Fruit fly (Drosophila melanogaster) whole organism, prepupa: ENCODE measurements around the gene Mip.

Experiments
- CG11294 ChIP-seq: fragments of 200-800 bp; sonication (Bioruptor generic); IDR thresholded peaks from 2 replicates; pipeline ENCODE4 v1.3.6; 2022; ENCODE audit warnings: missing biosample characterization, missing genetic modification characterization
- CG11762 ChIP-seq: fragments of 200-800 bp; sonication (Bioruptor generic); optimal IDR thresholded peaks from 3 replicates; lab custom pipeline; 2016; ENCODE audit warnings: missing biosample characterization, missing genetic modification characterization; ENCODE audit not compliant: insufficient read depth
- CG11902 ChIP-seq: fragments of 200-800 bp; sonication (Bioruptor generic); optimal IDR thresholded peaks from 3 replicates; lab custom pipeline; 2016; ENCODE audit warnings: missing biosample characterization, missing genetic modification characterization
- CG15336 ChIP-seq: fragments of 200-800 bp; sonication (Bioruptor generic); IDR thresholded peaks from 2 replicates; pipeline ENCODE4 v1.3.6; 2022; ENCODE audit warnings: missing biosample characterization, missing genetic modification characterization
- CG1621 ChIP-seq: fragments of 200-800 bp; sonication (Bioruptor generic); optimal IDR thresholded peaks from 3 replicates; lab custom pipeline; 2018; ENCODE audit warnings: missing biosample characterization, mild to moderate bottlenecking, missing genetic modification characterization
- CG16779 ChIP-seq: fragments of 200-800 bp; sonication (Bioruptor generic); optimal IDR thresholded peaks from 3 replicates; lab custom pipeline; 2017; ENCODE audit warnings: missing biosample characterization, mild to moderate bottlenecking, missing genetic modification characterization
- CG3032 ChIP-seq: fragments of 200-800 bp; optimal IDR thresholded peaks from 2 replicates; lab custom pipeline; 2019; ENCODE audit warnings: missing biosample characterization, mild to moderate bottlenecking, missing genetic modification characterization, moderate library complexity
- CG31627 ChIP-seq: fragments of 200-800 bp; sonication (Bioruptor generic); optimal IDR thresholded peaks from 3 replicates; lab custom pipeline; 2016; ENCODE audit warnings: missing biosample characterization, missing genetic modification characterization
- CG32006 ChIP-seq: fragments of 200-800 bp; sonication (Bioruptor generic); optimal IDR thresholded peaks from 3 replicates; lab custom pipeline; 2017; ENCODE audit warnings: missing biosample characterization, mild to moderate bottlenecking, missing genetic modification characterization
- CG3919 ChIP-seq: fragments of 200-800 bp; sonication (Bioruptor generic); optimal IDR thresholded peaks from 3 replicates; lab custom pipeline; 2016; ENCODE audit warnings: missing biosample characterization, missing genetic modification characterization
- CG4318 ChIP-seq: fragments of 200-800 bp; sonication (Bioruptor generic); optimal IDR thresholded peaks from 3 replicates; lab custom pipeline; 2017; ENCODE audit warnings: missing biosample characterization, mild to moderate bottlenecking, missing genetic modification characterization
- CG6163 ChIP-seq: fragments of 200-800 bp; sonication (Bioruptor generic); IDR thresholded peaks from 3 replicates; pipeline ENCODE4 v1.3.6; 2022; ENCODE audit warnings: missing biosample characterization, missing genetic modification characterization
- CG6792 ChIP-seq: fragments of 200-800 bp; sonication (Bioruptor generic); optimal IDR thresholded peaks from 3 replicates; lab custom pipeline; 2016; ENCODE audit warnings: missing biosample characterization, missing genetic modification characterization
- CG6808 ChIP-seq: fragments of 200-800 bp; sonication (Bioruptor generic); optimal IDR thresholded peaks from 3 replicates; lab custom pipeline; 2017; ENCODE audit warnings: missing biosample characterization, missing genetic modification characterization, mild to moderate bottlenecking, moderate library complexity, missing genetic modification reagents
- CG6854 ChIP-seq: fragments of 200-800 bp; sonication (Bioruptor generic); optimal IDR thresholded peaks from 2 replicates; lab custom pipeline; 2017; ENCODE audit warnings: missing biosample characterization, mild to moderate bottlenecking, missing genetic modification characterization
- CG8119 ChIP-seq: fragments of 200-800 bp; sonication (Bioruptor generic); IDR thresholded peaks from 3 replicates; pipeline ENCODE4 v1.3.6; 2022; ENCODE audit warnings: missing biosample characterization, missing genetic modification characterization
- CG8319 ChIP-seq: fragments of 200-800 bp; sonication (Bioruptor generic); optimal IDR thresholded peaks from 3 replicates; lab custom pipeline; 2016; ENCODE audit warnings: missing biosample characterization, missing genetic modification characterization
- CG8632 ChIP-seq: fragments of 200-800 bp; sonication (Bioruptor generic); optimal IDR thresholded peaks from 3 replicates; lab custom pipeline; 2016; ENCODE audit warnings: missing biosample characterization, missing genetic modification characterization
- Eip75B ChIP-seq: fragments of 200-800 bp; sonication (Bioruptor generic); optimal IDR thresholded peaks from 3 replicates; lab custom pipeline; 2016; ENCODE audit warnings: missing biosample characterization, missing genetic modification characterization
- Eip78C ChIP-seq: fragments of 200-800 bp; sonication (Bioruptor generic); peaks from one replicate; lab custom pipeline; 2016; ENCODE audit warnings: missing biosample characterization, missing genetic modification characterization
- Ets96B ChIP-seq: fragments of 200-800 bp; optimal IDR thresholded peaks from 2 replicates; lab custom pipeline; 2019; ENCODE audit warnings: missing biosample characterization, mild to moderate bottlenecking, missing genetic modification characterization, moderate library complexity
- Hr4 ChIP-seq: fragments of 200-800 bp; sonication (Bioruptor generic); optimal IDR thresholded peaks from 3 replicates; lab custom pipeline; 2016; ENCODE audit warnings: missing biosample characterization, missing genetic modification characterization
- Lpt ChIP-seq: fragments of 200-800 bp; sonication (Bioruptor generic); optimal IDR thresholded peaks from 3 replicates; lab custom pipeline; 2016; ENCODE audit warnings: missing biosample characterization, missing genetic modification characterization
- OdsH ChIP-seq: fragments of 200-800 bp; sonication (Bioruptor generic); optimal IDR thresholded peaks from 3 replicates; lab custom pipeline; 2016; ENCODE audit warnings: missing biosample characterization, missing genetic modification characterization
- Smox ChIP-seq: fragments of 200-800 bp; sonication (Bioruptor generic); optimal IDR thresholded peaks from 3 replicates; lab custom pipeline; 2016; ENCODE audit warnings: missing biosample characterization, missing genetic modification characterization
- Sox102F ChIP-seq: fragments of 200-800 bp; sonication (Bioruptor generic); optimal IDR thresholded peaks from 2 replicates; lab custom pipeline; 2016; ENCODE audit warnings: missing biosample characterization, mild to moderate bottlenecking, missing genetic modification characterization
- Sox14 ChIP-seq: fragments of 200-800 bp; sonication (Bioruptor generic); optimal IDR thresholded peaks from 3 replicates; lab custom pipeline; 2016; ENCODE audit warnings: missing biosample characterization, missing genetic modification characterization
- Sox15 ChIP-seq: fragments of 200-800 bp; sonication (Bioruptor generic); optimal IDR thresholded peaks from 3 replicates; lab custom pipeline; 2016; ENCODE audit warnings: missing biosample characterization, missing genetic modification characterization
- achi ChIP-seq: fragments of 200-800 bp; sonication (Bioruptor generic); optimal IDR thresholded peaks from 3 replicates; lab custom pipeline; 2016; ENCODE audit warnings: missing biosample characterization, missing genetic modification characterization
- acj6 ChIP-seq: fragments of 200-800 bp; sonication (Bioruptor generic); optimal IDR thresholded peaks from 3 replicates; lab custom pipeline; 2016; ENCODE audit warnings: missing biosample characterization, missing genetic modification characterization
- cyc ChIP-seq: fragments of 200-800 bp; sonication (Bioruptor generic); optimal IDR thresholded peaks from 3 replicates; lab custom pipeline; 2016; ENCODE audit warnings: missing biosample characterization, missing genetic modification characterization
- dac ChIP-seq: fragments of 200-800 bp; sonication (Bioruptor generic); optimal IDR thresholded peaks from 2 replicates; lab custom pipeline; 2017; ENCODE audit warnings: missing biosample characterization, mild to moderate bottlenecking, missing genetic modification characterization
- dsx ChIP-seq: fragments of 200-800 bp; optimal IDR thresholded peaks from 3 replicates; lab custom pipeline; 2019; ENCODE audit warnings: missing biosample characterization, mild to moderate bottlenecking, missing genetic modification characterization, moderate library complexity; ENCODE audit not compliant: poor library complexity, severe bottlenecking
- eg ChIP-seq: fragments of 200-800 bp; sonication (Bioruptor generic); IDR thresholded peaks from 3 replicates; pipeline ENCODE4 v1.3.6; 2022; ENCODE audit warnings: missing biosample characterization, missing genetic modification characterization
- esn ChIP-seq: fragments of 200-800 bp; sonication (Bioruptor generic); optimal IDR thresholded peaks from 2 replicates; lab custom pipeline; 2016; ENCODE audit warnings: missing biosample characterization, mild to moderate bottlenecking, missing genetic modification characterization, moderate library complexity
- fd59A ChIP-seq: fragments of 200-800 bp; sonication (Bioruptor generic); optimal IDR thresholded peaks from 2 replicates; lab custom pipeline; 2017; ENCODE audit warnings: missing biosample characterization, mild to moderate bottlenecking, missing genetic modification characterization, missing genetic modification reagents
- fd85E ChIP-seq: fragments of 200-800 bp; sonication (Bioruptor generic); optimal IDR thresholded peaks from 3 replicates; lab custom pipeline; 2016; ENCODE audit warnings: missing biosample characterization, missing genetic modification characterization
- fkh ChIP-seq: fragments of 200-800 bp; sonication (Bioruptor generic); optimal IDR thresholded peaks from 3 replicates; lab custom pipeline; 2017; ENCODE audit warnings: missing biosample characterization, mild to moderate bottlenecking, missing genetic modification characterization, moderate library complexity
- lz ChIP-seq: fragments of 200-800 bp; sonication (Bioruptor generic); optimal IDR thresholded peaks from 3 replicates; lab custom pipeline; 2016; ENCODE audit warnings: missing biosample characterization, missing genetic modification characterization
- net ChIP-seq: fragments of 200-800 bp; sonication (Bioruptor generic); optimal IDR thresholded peaks from 3 replicates; lab custom pipeline; 2016; ENCODE audit warnings: missing biosample characterization, missing genetic modification characterization
- pdm3 ChIP-seq: fragments of 200-800 bp; sonication (Bioruptor generic); optimal IDR thresholded peaks from 3 replicates; lab custom pipeline; 2016; ENCODE audit warnings: missing biosample characterization, missing genetic modification characterization
- salr ChIP-seq, 2 experiments: fragments of 200-800 bp; sonication (Bioruptor generic); optimal IDR thresholded peaks; 3 replicates each; lab custom pipeline; 2016 to 2018; ENCODE audit warnings: missing biosample characterization in 2 of 2, missing genetic modification characterization in 2 of 2, mild to moderate bottlenecking in 1 of 2
- ss ChIP-seq, 2 experiments: fragments of 200-800 bp; sonication (Bioruptor generic); optimal IDR thresholded peaks; 2 replicates in 1 of 2; 3 replicates in 1 of 2; lab custom pipeline; 2017 to 2018; ENCODE audit warnings: mild to moderate bottlenecking in 2 of 2, missing biosample characterization in 2 of 2, missing genetic modification characterization in 2 of 2, moderate library complexity in 1 of 2
- topi ChIP-seq: fragments of 200-800 bp; sonication (Bioruptor generic); optimal IDR thresholded peaks from 3 replicates; lab custom pipeline; 2016; ENCODE audit warnings: missing biosample characterization, missing genetic modification characterization
- vri ChIP-seq: fragments of 200-800 bp; sonication (Bioruptor generic); optimal IDR thresholded peaks from 3 replicates; lab custom pipeline; 2016; ENCODE audit warnings: missing biosample characterization, mild to moderate bottlenecking, missing genetic modification characterization

Mip gene

DNA sequence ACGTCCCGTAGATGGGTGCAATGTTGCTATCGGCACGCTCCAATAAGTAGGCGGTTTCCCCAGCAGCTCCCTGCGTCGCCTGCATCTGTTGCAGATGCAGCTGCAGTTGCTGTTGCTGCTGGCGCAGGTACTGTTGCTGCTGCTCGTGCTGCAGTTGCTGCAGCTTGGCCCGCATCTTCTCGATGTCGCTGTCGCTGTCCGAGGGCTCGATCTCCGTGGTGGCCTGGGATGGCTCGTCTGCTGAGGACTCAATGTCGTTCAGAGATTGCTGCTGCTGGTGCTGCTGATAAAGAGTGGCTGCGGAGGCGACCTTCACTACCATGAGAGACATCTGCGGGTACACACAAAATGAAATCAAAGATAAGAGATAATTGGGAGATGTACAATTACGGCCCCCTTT lies 32.5 kb upstream of the Mip start:
- TF ChIP-seq CG4318 (GFP tag; lab: Kevin White, UChicago) (no peak), CG3032 (no peak), ss (GFP tag; optimal IDR thresholded peaks at IDR 0.05; lab: Kevin White, UChicago) (peak in 1 of 2 experiments; percentile 86), dsx (GFP tag; lab: Kevin White, UChicago) (no peak), CG6163 (no peak), CG8319 (no peak), CG11294 (GFP tag; lab: Robert Waterston, UW) (no peak), CG6792 (GFP tag; lab: Kevin White, UChicago) (no peak)
- TF ChIP-seq, all 60 proteins: peak for 1

DNA sequence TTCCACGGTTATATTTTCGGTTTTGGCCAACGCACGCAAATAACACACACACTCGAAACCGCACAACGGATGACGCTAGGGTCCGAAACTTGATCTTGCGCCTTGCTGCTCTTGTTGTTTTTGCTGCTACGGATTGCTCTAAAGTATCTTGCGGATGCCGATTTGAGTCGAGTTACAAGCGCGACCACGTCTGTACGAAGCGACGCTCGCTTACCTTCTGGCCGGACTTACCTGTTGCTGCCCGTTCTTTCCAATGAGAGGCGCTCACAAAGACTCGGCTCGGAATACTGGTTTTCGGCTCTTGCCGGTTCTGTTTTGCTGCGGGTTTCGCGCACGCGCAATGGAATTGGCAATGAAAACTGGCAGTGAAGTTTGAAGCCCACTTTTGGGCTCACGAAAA lies 29.8 kb upstream of the Mip start, which contains the start of gene Cad74A:
Gene Cad74A, minus strand, starts transcription at position 220 of the 400 bp plus-strand sequence.
- TF ChIP-seq eg (peak; percentile 52; the same call in 2 of the 3 replicates), fd85E (GFP tag; lab: Kevin White, UChicago) (no peak), CG32006 (GFP tag; lab: Kevin White, UChicago) (no peak), Eip75B (GFP tag; lab: Kevin White, UChicago) (peak; percentile 18), Eip78C (GFP tag; lab: Kevin White, UChicago) (peak; percentile 86), CG6854 (GFP tag; lab: Kevin White, UChicago) (no peak), Ets96B (tag; lab: Kevin White, UChicago) (no peak), CG15336 (GFP tag; lab: Robert Waterston, UW) (peak; percentile 55; the same call in 1 of the 2 replicates), CG8632 (GFP tag; lab: Kevin White, UChicago) (no peak), fkh (peak; percentile 8), OdsH (no peak), CG8119 (peak; percentile 51; the same call in 2 of the 3 replicates), CG6163 (peak; percentile 51; the same call in 2 of the 3 replicates), Lpt (peak; percentile 32), CG8319 (no peak), ss (GFP tag; optimal IDR thresholded peaks at IDR 0.05; lab: Kevin White, UChicago) (peak in 1 of 2 experiments; percentile 46), CG3919 (GFP tag; lab: Kevin White, UChicago) (no peak), CG1621 (tag; lab: Kevin White, UChicago) (peak; percentile 91), dac (no peak)
- TF ChIP-seq, all 60 proteins: peak for 10

DNA sequence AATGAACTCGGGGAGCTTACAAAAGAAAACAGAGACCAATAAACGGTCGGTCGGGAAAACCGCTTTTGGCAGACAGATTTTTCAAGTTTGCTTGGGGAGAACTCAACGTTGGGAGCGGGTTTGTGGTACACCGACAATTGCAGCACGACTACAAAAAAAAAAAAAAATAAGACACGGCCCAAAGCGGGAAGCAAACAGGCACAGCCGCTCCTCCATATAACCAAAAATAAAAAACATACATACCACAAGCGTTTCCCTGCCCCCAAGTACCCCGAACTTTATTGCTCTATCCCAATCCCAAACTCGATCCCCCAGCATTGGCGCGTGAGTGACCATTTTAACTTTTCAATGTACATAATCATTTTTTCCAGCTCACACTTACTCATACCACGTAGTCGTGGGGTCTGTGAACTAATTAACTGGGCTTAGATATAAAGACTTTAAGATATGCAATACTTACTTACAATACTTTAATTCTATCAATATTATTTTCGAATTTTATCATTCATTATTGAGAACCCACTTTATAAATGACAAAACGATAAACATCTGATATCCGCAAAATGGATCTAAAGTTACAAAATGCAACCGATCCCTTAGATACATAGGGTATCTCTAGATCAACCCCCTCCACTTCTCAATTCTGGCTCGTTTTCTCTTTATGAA lies 25.6 kb upstream of the Mip start:
- TF ChIP-seq achi (GFP tag; lab: Kevin White, UChicago) (no peak), CG16779 (tag; lab: Kevin White, UChicago) (no peak), CG11902 (no peak), fd85E (GFP tag; lab: Kevin White, UChicago) (no peak), Eip75B (GFP tag; lab: Kevin White, UChicago) (no peak), Smox (GFP tag; lab: Kevin White, UChicago) (no peak), salr (GFP tag; optimal IDR thresholded peaks at IDR 0.05; lab: Kevin White, UChicago) (peak in 1 of 2 experiments; percentile 45), CG32006 (GFP tag; lab: Kevin White, UChicago) (peak; percentile 63), CG15336 (GFP tag; lab: Robert Waterston, UW) (peak; percentile 59; the same call in 1 of the 2 replicates), Sox15 (GFP tag; lab: Kevin White, UChicago) (no peak), cyc (GFP tag; lab: Kevin White, UChicago) (no peak), fd59A (GFP tag; lab: Kevin White, UChicago) (no peak), Ets96B (tag; lab: Kevin White, UChicago) (no peak), acj6 (GFP tag; lab: Kevin White, UChicago) (no peak), dsx (GFP tag; lab: Kevin White, UChicago) (no peak), Hr4 (GFP tag; lab: Kevin White, UChicago) (no peak), CG11294 (GFP tag; lab: Robert Waterston, UW) (no peak), vri (GFP tag; lab: Kevin White, UChicago) (no peak), CG8319 (no peak), CG6808 (GFP tag; lab: Kevin White, UChicago) (no peak), Sox14 (GFP tag; lab: Kevin White, UChicago) (no peak), esn (GFP tag; lab: Kevin White, UChicago) (no peak), CG8119 (peak; percentile 46; the same call in 2 of the 3 replicates), net (no peak), CG11762 (GFP tag; lab: Kevin White, UChicago) (no peak), Sox102F (GFP tag; lab: Kevin White, UChicago) (no peak), CG3919 (GFP tag; lab: Kevin White, UChicago) (no peak), lz (GFP tag; lab: Kevin White, UChicago) (no peak), CG3032 (no peak), CG6854 (GFP tag; lab: Kevin White, UChicago) (no peak), pdm3 (GFP tag; lab: Kevin White, UChicago) (no peak), topi (GFP tag; lab: Kevin White, UChicago) (no peak), CG31627 (GFP tag; lab: Kevin White, UChicago) (no peak), CG8632 (GFP tag; lab: Kevin White, UChicago) (no peak)
